Worm (Caenorhabditis elegans) whole organism, young adult: ENCODE results near the gene affl-2.

Source experiments
- B0019.2 ChIP-seq: fragments of 200-800 bp; sonication (Bioruptor generic); conservative IDR thresholded peaks from 2 replicates; pipeline ENCODE4 v1.3.6; 2022; ENCODE audit warnings: missing genetic modification reagents, missing genetic modification characterization, missing compliant biosample characterization
- F10E7.11 ChIP-seq: sonication (generic microtip); optimal IDR thresholded peaks from 2 replicates; lab custom pipeline; 2017; ENCODE audit warnings: mild to moderate bottlenecking, missing genetic modification characterization, moderate library complexity, missing compliant biosample characterization
- F39B2.1 ChIP-seq: fragments of 200-800 bp; sonication (Bioruptor generic); IDR thresholded peaks from 2 replicates; pipeline ENCODE4 v1.3.6; 2022; ENCODE audit warnings: missing genetic modification reagents, missing genetic modification characterization, missing compliant biosample characterization
- F52B5.7 ChIP-seq: sonication (generic microtip); optimal IDR thresholded peaks from 2 replicates; lab custom pipeline; 2016; ENCODE audit warnings: mild to moderate bottlenecking, missing genetic modification characterization, missing compliant biosample characterization
- F55B11.4 ChIP-seq: sonication (generic microtip); optimal IDR thresholded peaks from 2 replicates; lab custom pipeline; 2016; ENCODE audit warnings: missing compliant biosample characterization, missing genetic modification characterization, borderline replicate concordance; ENCODE audit not compliant: insufficient read depth
- F57A8.1 ChIP-seq: fragments of 200-800 bp; sonication (Bioruptor generic); optimal IDR thresholded peaks from 2 replicates; lab custom pipeline; 2018; ENCODE audit warnings: mild to moderate bottlenecking, missing genetic modification characterization, moderate library complexity, missing compliant biosample characterization
- K11D2.4 ChIP-seq: fragments of 200-800 bp; sonication (Bioruptor generic); IDR thresholded peaks from 2 replicates; pipeline ENCODE4 v1.3.6; 2022; ENCODE audit warnings: missing genetic modification reagents, missing genetic modification characterization, missing compliant biosample characterization
- T26A5.8 ChIP-seq: sonication (generic microtip); optimal IDR thresholded peaks from 2 replicates; lab custom pipeline; 2016; ENCODE audit warnings: missing genetic modification characterization, missing compliant biosample characterization
- Y56A3A.18 ChIP-seq: fragments of 200-800 bp; sonication (Bioruptor generic); IDR thresholded peaks from 2 replicates; pipeline ENCODE4 v1.3.6; 2022; ENCODE audit warnings: missing genetic modification reagents, missing genetic modification characterization, missing compliant biosample characterization
- akir-1 ChIP-seq: fragments of 200-800 bp; sonication (Bioruptor generic); optimal IDR thresholded peaks from 2 replicates; lab custom pipeline; 2018; ENCODE audit warnings: mild to moderate bottlenecking, missing genetic modification characterization, moderate library complexity, missing compliant biosample characterization
- ama-1 ChIP-seq, 3 experiments: fragments of 150-350 bp in 1 of 3; sonication (generic microtip) in 2 of 3; optimal IDR thresholded peaks; 2 replicates each; lab custom pipeline; 2014 to 2018; ENCODE audit warnings: missing biosample characterization in 2 of 3, missing genetic modification characterization in 2 of 3, missing genetic modification reagents in 2 of 3
- aptf-2 ChIP-seq: fragments of 200-800 bp; sonication (Bioruptor generic); conservative IDR thresholded peaks from 2 replicates; pipeline ENCODE4 v1.3.6; 2022; ENCODE audit warnings: missing genetic modification reagents, missing genetic modification characterization, missing compliant biosample characterization
- bed-1 ChIP-seq: fragments of 200-800 bp; sonication (Bioruptor generic); IDR thresholded peaks from 2 replicates; pipeline ENCODE4 v1.3.6; 2022; ENCODE audit warnings: missing genetic modification reagents, missing genetic modification characterization, missing compliant biosample characterization
- ccch-3 ChIP-seq: fragments of 200-800 bp; sonication (Bioruptor generic); optimal IDR thresholded peaks from 2 replicates; lab custom pipeline; 2018; ENCODE audit warnings: mild to moderate bottlenecking, missing genetic modification characterization, missing compliant biosample characterization
- cebp-1 ChIP-seq, 2 experiments: fragments of 200-800 bp in 1 of 2; sonication (Bioruptor generic) in 1 of 2; sonication (generic microtip) in 1 of 2; IDR thresholded peaks in 1 of 2; optimal IDR thresholded peaks in 1 of 2; 2 replicates each; pipeline versions ENCODE4 v1.3.6 to Lab custom; 2017 to 2022; ENCODE audit warnings: missing compliant biosample characterization in 2 of 2, missing genetic modification characterization in 2 of 2, mild to moderate bottlenecking in 1 of 2, missing genetic modification reagents in 1 of 2, moderate library complexity in 1 of 2
- ceh-27 ChIP-seq: fragments of 200-800 bp; sonication (Bioruptor generic); optimal IDR thresholded peaks from 2 replicates; lab custom pipeline; 2018; ENCODE audit warnings: mild to moderate bottlenecking, missing genetic modification characterization, moderate library complexity, missing compliant biosample characterization
- ceh-79 ChIP-seq: sonication (generic microtip); optimal IDR thresholded peaks from 2 replicates; lab custom pipeline; 2017; ENCODE audit warnings: mild to moderate bottlenecking, missing genetic modification characterization, missing compliant biosample characterization
- dox-1 ChIP-seq: fragments of 200-800 bp; sonication (Bioruptor generic); IDR thresholded peaks from 2 replicates; pipeline ENCODE4 v1.3.6; 2022; ENCODE audit warnings: missing genetic modification reagents, missing genetic modification characterization, missing compliant biosample characterization
- egl-18 ChIP-seq: fragments of 200-800 bp; sonication (Bioruptor generic); IDR thresholded peaks from 2 replicates; pipeline ENCODE4 v1.3.6; 2022; ENCODE audit warnings: missing genetic modification reagents, missing genetic modification characterization, missing compliant biosample characterization
- egrh-3 ChIP-seq: fragments of 200-800 bp; sonication (Bioruptor generic); IDR thresholded peaks from 2 replicates; pipeline ENCODE4 v1.3.6; 2022; ENCODE audit warnings: missing genetic modification reagents, missing genetic modification characterization, missing compliant biosample characterization
- ets-4 ChIP-seq: fragments of 200-800 bp; sonication (Bioruptor generic); optimal IDR thresholded peaks from 2 replicates; lab custom pipeline; 2018; ENCODE audit warnings: mild to moderate bottlenecking, missing genetic modification characterization, missing compliant biosample characterization
- fkh-3 ChIP-seq: sonication (generic microtip); optimal IDR thresholded peaks from 2 replicates; lab custom pipeline; 2016; ENCODE audit warnings: mild to moderate bottlenecking, missing genetic modification characterization, missing compliant biosample characterization
- hmg-1.2 ChIP-seq: fragments of 200-800 bp; sonication (Bioruptor generic); IDR thresholded peaks from 2 replicates; pipeline ENCODE4 v1.3.6; 2022; ENCODE audit warnings: missing genetic modification reagents, missing genetic modification characterization, missing compliant biosample characterization
- lin-35 ChIP-seq, 3 experiments: fragments of 150-350 bp in 2 of 3; sonication (generic microtip) in 1 of 3; optimal IDR thresholded peaks; 2 replicates each; lab custom pipeline; 2014 to 2018; ENCODE audit warnings: missing biosample characterization in 3 of 3, missing genetic modification characterization in 3 of 3, missing genetic modification reagents in 3 of 3
- lir-1 ChIP-seq: fragments of 200-800 bp; sonication (Bioruptor generic); conservative IDR thresholded peaks from 2 replicates; pipeline ENCODE4 v1.3.6; 2022; ENCODE audit warnings: missing genetic modification reagents, missing genetic modification characterization, missing compliant biosample characterization
- lsl-1 ChIP-seq: fragments of 200-800 bp; sonication (Bioruptor generic); optimal IDR thresholded peaks from 2 replicates; lab custom pipeline; 2018; ENCODE audit warnings: mild to moderate bottlenecking, missing genetic modification characterization, moderate library complexity, missing compliant biosample characterization
- madf-10 ChIP-seq: sonication (generic microtip); optimal IDR thresholded peaks from 2 replicates; lab custom pipeline; 2016; ENCODE audit warnings: mild to moderate bottlenecking, missing genetic modification characterization, missing compliant biosample characterization
- mel-28 ChIP-seq: sonication (generic microtip); optimal IDR thresholded peaks from 2 replicates; lab custom pipeline; 2016; ENCODE audit warnings: borderline replicate concordance, mild to moderate bottlenecking, missing genetic modification characterization, missing compliant biosample characterization
- mxl-1 ChIP-seq: sonication (generic microtip); optimal IDR thresholded peaks from 2 replicates; lab custom pipeline; 2016; ENCODE audit warnings: missing genetic modification characterization, missing compliant biosample characterization
- nfyb-1 ChIP-seq: fragments of 200-800 bp; sonication (Bioruptor generic); IDR thresholded peaks from 2 replicates; pipeline ENCODE4 v1.3.6; 2022; ENCODE audit warnings: missing genetic modification reagents, missing genetic modification characterization, missing compliant biosample characterization
- nhr-120 ChIP-seq: fragments of 200-800 bp; sonication (Bioruptor generic); IDR thresholded peaks from 2 replicates; pipeline ENCODE4 v1.3.6; 2022; ENCODE audit warnings: missing genetic modification characterization, missing compliant biosample characterization
- nhr-27 ChIP-seq: fragments of 200-800 bp; sonication (Bioruptor generic); optimal IDR thresholded peaks from 2 replicates; lab custom pipeline; 2018; ENCODE audit warnings: mild to moderate bottlenecking, missing genetic modification characterization, moderate library complexity, missing compliant biosample characterization
- rec-8 ChIP-seq, 2 experiments: sonication (generic microtip); optimal IDR thresholded peaks; 2 replicates each; lab custom pipeline; 2016; ENCODE audit warnings: mild to moderate bottlenecking in 2 of 2, missing genetic modification characterization in 2 of 2, missing genetic modification reagents in 2 of 2, missing genotype in 2 of 2, missing biosample characterization in 1 of 2, missing compliant biosample characterization in 1 of 2, moderate library complexity in 1 of 2
- rpc-1 ChIP-seq, 2 experiments: fragments of 150-350 bp in 1 of 2; sonication (generic microtip) in 1 of 2; optimal IDR thresholded peaks; 2 replicates each; lab custom pipeline; 2014 to 2018; ENCODE audit warnings: missing biosample characterization in 1 of 2, missing genetic modification characterization in 1 of 2, missing genetic modification reagents in 1 of 2, missing genotype in 1 of 2
- snpc-4 ChIP-seq, 5 experiments: fragments of 150-350 bp in 1 of 5; sonication (generic microtip) in 4 of 5; optimal IDR thresholded peaks; 2 replicates each; lab custom pipeline; 2014 to 2018; ENCODE audit warnings: missing genetic modification characterization in 5 of 5, missing biosample characterization in 3 of 5, antibody characterized with exemption in 2 of 5, mild to moderate bottlenecking in 2 of 5, missing compliant biosample characterization in 2 of 5, missing genotype in 2 of 5, moderate library complexity in 2 of 5, missing genetic modification reagents in 1 of 5
- somi-1 ChIP-seq: fragments of 200-800 bp; sonication (Bioruptor generic); optimal IDR thresholded peaks from 2 replicates; lab custom pipeline; 2018; ENCODE audit warnings: mild to moderate bottlenecking, missing genetic modification characterization, missing compliant biosample characterization
- unc-62 ChIP-seq: fragments of 150-350 bp; optimal IDR thresholded peaks from 2 replicates; lab custom pipeline; 2014; ENCODE audit warnings: missing biosample characterization, missing genetic modification reagents, missing genetic modification characterization
- zfh-2 ChIP-seq: fragments of 200-800 bp; sonication (Bioruptor generic); conservative IDR thresholded peaks from 2 replicates; pipeline ENCODE4 v1.3.6; 2022; ENCODE audit warnings: missing genetic modification reagents, missing genetic modification characterization, missing compliant biosample characterization
- ztf-25 ChIP-seq: fragments of 200-800 bp; sonication (Bioruptor generic); IDR thresholded peaks from 2 replicates; pipeline ENCODE4 v1.3.6; 2022; ENCODE audit warnings: missing genetic modification reagents, missing genetic modification characterization, missing compliant biosample characterization
- ztf-28 ChIP-seq: fragments of 200-800 bp; sonication (Bioruptor generic); IDR thresholded peaks from 2 replicates; pipeline ENCODE4 v1.3.6; 2022; ENCODE audit warnings: missing genetic modification reagents, missing genetic modification characterization, missing compliant biosample characterization
- ztf-3 ChIP-seq: fragments of 200-800 bp; sonication (Bioruptor generic); optimal IDR thresholded peaks from 2 replicates; lab custom pipeline; 2018; ENCODE audit warnings: mild to moderate bottlenecking, missing genetic modification characterization, missing compliant biosample characterization

affl-2 gene

ce11 chrIII:437033-437432, 2.3 kb downstream of the affl-2 start:
- TF ChIP-seq ccch-3 (GFP tag; lab: Kevin White, UChicago) (no peak), fkh-3 (tag; lab: Kevin White, UChicago) (no peak), zfh-2 (peak; percentile 70), nhr-120 (GFP tag; lab: Robert Waterston, UW) (no peak), F10E7.11 (no peak)

ce11 chrIII:439926-440325, 5.2 kb downstream of the affl-2 start, which contains the start of gene affl-1:
TSS of gene affl-1 (plus strand) at chrIII:440226.
- no peak for TF ChIP-seq ets-4 (GFP tag; lab: Kevin White, UChicago)
- TF ChIP-seq F57A8.1: no peak
- no peak for TF ChIP-seq egl-18 (GFP tag; lab: Robert Waterston, UW)
- TF ChIP-seq B0019.2 (GFP tag; lab: Robert Waterston, UW): no peak
- no peak for TF ChIP-seq egrh-3 (GFP tag; lab: Robert Waterston, UW)
- no peak for TF ChIP-seq madf-10
- no peak for TF ChIP-seq F39B2.1 (GFP tag; lab: Robert Waterston, UW)
- TF ChIP-seq ama-1 (optimal IDR thresholded peaks at IDR 0.05; lab: Kevin White, UChicago): no peak
- no peak for TF ChIP-seq ama-1 (GFP tag; optimal IDR thresholded peaks at IDR 0.05; lab: Kevin White, UChicago)
- TF ChIP-seq ceh-79 (tag; lab: Kevin White, UChicago): no peak
- no peak for TF ChIP-seq nfyb-1 (GFP tag; lab: Robert Waterston, UW)
- TF ChIP-seq unc-62 (GFP tag; lab: Kevin White, UChicago): no peak
- TF ChIP-seq bed-1: no peak
- no peak for TF ChIP-seq ztf-28 (GFP tag; lab: Robert Waterston, UW)
- TF ChIP-seq somi-1 (GFP tag; lab: Kevin White, UChicago): no peak
- TF ChIP-seq aptf-2 (GFP tag; lab: Robert Waterston, UW): no peak
- TF ChIP-seq dox-1: no peak
- no peak for TF ChIP-seq lsl-1 (GFP tag; lab: Kevin White, UChicago)
- no peak for TF ChIP-seq Y56A3A.18 (GFP tag; lab: Robert Waterston, UW)
- no peak for TF ChIP-seq snpc-4 (GFP tag; optimal IDR thresholded peaks at IDR 0.05; lab: Kevin White, UChicago)
- no peak for TF ChIP-seq snpc-4 (tag; optimal IDR thresholded peaks at IDR 0.05; lab: Kevin White, UChicago)

ce11 chrIII:444101-444500, 9.4 kb downstream of the affl-2 start, which contains the start of gene Y55B1BR.8:
TSS of gene Y55B1BR.8 (plus strand) at chrIII:444401.
- TF ChIP-seq ztf-3 (GFP tag; lab: Kevin White, UChicago) (no peak), K11D2.4 (no peak)

ce11 chrIII:445515-445914, 10.8 kb downstream of the affl-2 start:
- TF ChIP-seq ceh-27: peak; percentile 39
- peak; percentile 22 for TF ChIP-seq hmg-1.2
- peak; percentile 59 for TF ChIP-seq ztf-3 (GFP tag; lab: Kevin White, UChicago)
- TF ChIP-seq lir-1 (GFP tag; lab: Robert Waterston, UW): peak; percentile 56; the same call in 1 of the 2 replicates
- peak; percentile 66 for TF ChIP-seq akir-1 (GFP tag; lab: Kevin White, UChicago)

ce11 chrIII:446860-447259, 12.2 kb downstream of the affl-2 start:
- TF ChIP-seq mxl-1 (tag; lab: Kevin White, UChicago) (no peak), ceh-79 (tag; lab: Kevin White, UChicago) (no peak), F52B5.7 (tag; lab: Kevin White, UChicago) (no peak), aptf-2 (GFP tag; lab: Robert Waterston, UW) (no peak), lsl-1 (GFP tag; lab: Kevin White, UChicago) (no peak), mel-28 (no peak), T26A5.8 (tag; lab: Kevin White, UChicago) (no peak), ztf-25 (GFP tag; lab: Robert Waterston, UW) (no peak), F55B11.4 (tag; lab: Kevin White, UChicago) (no peak), rpc-1 (optimal IDR thresholded peaks at IDR 0.05; lab: Kevin White, UChicago) (no peak), rpc-1 (tag; optimal IDR thresholded peaks at IDR 0.05; lab: Kevin White, UChicago) (no peak), lin-35 (GFP tag; optimal IDR thresholded peaks at IDR 0.05; lab: Kevin White, UChicago) (no peak), nhr-27 (no peak), cebp-1 (GFP tag; IDR thresholded peaks at IDR 0.05; lab: Robert Waterston, UW) (no peak), cebp-1 (tag; optimal IDR thresholded peaks at IDR 0.05; lab: Kevin White, UChicago) (no peak), rec-8 (tag; optimal IDR thresholded peaks at IDR 0.05; lab: Kevin White, UChicago) (no peak)
